Worm (Caenorhabditis elegans) whole organism, L2 larva: ENCODE results near the gene elmd-1.

Source experiments
- C34F6.9 ChIP-seq: fragments of 150-350 bp; optimal IDR thresholded peaks from 2 replicates; lab custom pipeline; 2014; ENCODE audit warnings: missing biosample characterization, missing genetic modification characterization
- F13H6.1 ChIP-seq: sonication (generic microtip); optimal IDR thresholded peaks from 2 replicates; lab custom pipeline; 2016; ENCODE audit warnings: missing genetic modification characterization, missing compliant biosample characterization
- R02D3.7 ChIP-seq: fragments of 150-350 bp; optimal IDR thresholded peaks from 2 replicates; lab custom pipeline; 2014; ENCODE audit warnings: missing biosample characterization, missing genetic modification characterization
- Y55F3AM.14 ChIP-seq: fragments of 200-800 bp; sonication (Bioruptor generic); optimal IDR thresholded peaks from 2 replicates; lab custom pipeline; 2018; ENCODE audit warnings: mild to moderate bottlenecking, missing genetic modification characterization, missing compliant biosample characterization
- ZK546.5 ChIP-seq: sonication (generic microtip); optimal IDR thresholded peaks from 2 replicates; lab custom pipeline; 2017; ENCODE audit warnings: missing biosample characterization, missing genetic modification characterization
- ama-1 ChIP-seq: fragments of 150-350 bp; optimal IDR thresholded peaks from 2 replicates; lab custom pipeline; 2018; ENCODE audit warnings: inconsistent platforms
- blmp-1 ChIP-seq: sonication (generic microtip); optimal IDR thresholded peaks from 2 replicates; lab custom pipeline; 2017; ENCODE audit warnings: missing genetic modification characterization, mild to moderate bottlenecking, missing compliant biosample characterization, antibody characterized with exemption, moderate library complexity; ENCODE audit not compliant: insufficient read depth
- ceh-16 ChIP-seq: fragments of 150-350 bp; optimal IDR thresholded peaks from 2 replicates; lab custom pipeline; 2014; ENCODE audit warnings: missing biosample characterization, missing genetic modification characterization
- ceh-82 ChIP-seq: fragments of 150-350 bp; optimal IDR thresholded peaks from 2 replicates; lab custom pipeline; 2014; ENCODE audit warnings: missing biosample characterization, missing genetic modification characterization
- crh-2 ChIP-seq: sonication (generic microtip); optimal IDR thresholded peaks from 2 replicates; lab custom pipeline; 2017; ENCODE audit warnings: missing biosample characterization, missing genetic modification characterization
- egl-27 ChIP-seq: sonication (generic microtip); optimal IDR thresholded peaks from 3 replicates; lab custom pipeline; 2017; ENCODE audit warnings: missing biosample characterization, missing genetic modification reagents, missing genetic modification characterization
- elt-1 ChIP-seq: fragments of 150-350 bp; optimal IDR thresholded peaks from 2 replicates; lab custom pipeline; 2014; ENCODE audit warnings: missing biosample characterization, missing genetic modification characterization
- elt-3 ChIP-seq: sonication (generic microtip); optimal IDR thresholded peaks from 2 replicates; lab custom pipeline; 2017; ENCODE audit warnings: missing biosample characterization, missing genetic modification characterization
- fos-1 ChIP-seq: fragments of 150-350 bp; optimal IDR thresholded peaks from 2 replicates; lab custom pipeline; 2014; ENCODE audit warnings: missing biosample characterization, missing genetic modification characterization
- gmeb-1 ChIP-seq: fragments of 150-350 bp; optimal IDR thresholded peaks from 2 replicates; lab custom pipeline; 2014; ENCODE audit warnings: missing biosample characterization, missing genetic modification characterization
- lin-11 ChIP-seq: fragments of 150-350 bp; sonication (generic microtip); optimal IDR thresholded peaks from 2 replicates; lab custom pipeline; 2014; ENCODE audit warnings: missing biosample characterization, missing genetic modification characterization, inconsistent platforms, mixed read lengths
- lin-13 ChIP-seq: fragments of 150-350 bp; optimal IDR thresholded peaks from 2 replicates; lab custom pipeline; 2014; ENCODE audit warnings: missing biosample characterization, missing genetic modification reagents, missing genetic modification characterization
- lin-39 ChIP-seq: fragments of 150-350 bp; optimal IDR thresholded peaks from 2 replicates; lab custom pipeline; 2014; ENCODE audit warnings: missing biosample characterization, missing genetic modification reagents, missing genetic modification characterization
- lsy-2 ChIP-seq, 2 experiments: fragments of 150-350 bp in 1 of 2; sonication (generic microtip) in 1 of 2; optimal IDR thresholded peaks; 2 replicates each; lab custom pipeline; 2014 to 2017; ENCODE audit warnings: missing biosample characterization in 2 of 2, missing genetic modification characterization in 2 of 2
- mab-5 ChIP-seq: fragments of 150-350 bp; optimal IDR thresholded peaks from 2 replicates; lab custom pipeline; 2014; ENCODE audit warnings: missing biosample characterization, missing genetic modification characterization
- mdl-1 ChIP-seq, 2 experiments: fragments of 150-350 bp in 1 of 2; sonication (generic microtip) in 1 of 2; optimal IDR thresholded peaks; 2 replicates each; lab custom pipeline; 2017; ENCODE audit warnings: missing biosample characterization in 2 of 2, missing genetic modification characterization in 2 of 2
- nhr-10 ChIP-seq: sonication (generic microtip); optimal IDR thresholded peaks from 2 replicates; lab custom pipeline; 2017; ENCODE audit warnings: missing biosample characterization, missing genetic modification characterization
- nhr-11 ChIP-seq: fragments of 150-350 bp; optimal IDR thresholded peaks from 2 replicates; lab custom pipeline; 2014; ENCODE audit warnings: missing biosample characterization, missing genetic modification characterization
- nhr-12 ChIP-seq: fragments of 150-350 bp; optimal IDR thresholded peaks from 2 replicates; lab custom pipeline; 2014; ENCODE audit warnings: missing biosample characterization, missing genetic modification characterization
- nhr-129 ChIP-seq: fragments of 150-350 bp; optimal IDR thresholded peaks from 2 replicates; lab custom pipeline; 2014; ENCODE audit warnings: missing biosample characterization, missing genetic modification characterization
- nhr-21 ChIP-seq: fragments of 150-350 bp; optimal IDR thresholded peaks from 2 replicates; lab custom pipeline; 2014; ENCODE audit warnings: missing biosample characterization, missing genetic modification characterization
- nhr-23 ChIP-seq: fragments of 150-350 bp; optimal IDR thresholded peaks from 2 replicates; lab custom pipeline; 2014; ENCODE audit warnings: missing biosample characterization, missing genetic modification reagents, missing genetic modification characterization
- nhr-237 ChIP-seq: fragments of 150-350 bp; optimal IDR thresholded peaks from 2 replicates; lab custom pipeline; 2014; ENCODE audit warnings: missing biosample characterization, missing genetic modification characterization
- nhr-25 ChIP-seq: fragments of 150-350 bp; sonication (generic microtip); optimal IDR thresholded peaks from 3 replicates; lab custom pipeline; 2014; ENCODE audit warnings: missing biosample characterization, missing genetic modification characterization
- nhr-6 ChIP-seq: fragments of 150-350 bp; optimal IDR thresholded peaks from 2 replicates; lab custom pipeline; 2014; ENCODE audit warnings: missing biosample characterization, missing genetic modification characterization
- nhr-77 ChIP-seq: fragments of 150-350 bp; optimal IDR thresholded peaks from 2 replicates; lab custom pipeline; 2014; ENCODE audit warnings: missing biosample characterization, missing genetic modification characterization
- sem-4 ChIP-seq: fragments of 150-350 bp; optimal IDR thresholded peaks from 2 replicates; lab custom pipeline; 2014; ENCODE audit warnings: missing biosample characterization, missing genetic modification reagents, missing genetic modification characterization
- sma-3 ChIP-seq: sonication (generic microtip); optimal IDR thresholded peaks from 2 replicates; lab custom pipeline; 2016; ENCODE audit warnings: missing genetic modification reagents, missing genetic modification characterization, missing compliant biosample characterization
- sma-9 ChIP-seq, 2 experiments: fragments of 150-350 bp in 1 of 2; sonication (generic microtip) in 1 of 2; optimal IDR thresholded peaks; 2 replicates each; lab custom pipeline; 2014 to 2016; ENCODE audit warnings: missing genetic modification characterization in 2 of 2, mild to moderate bottlenecking in 1 of 2, missing biosample characterization in 1 of 2, missing compliant biosample characterization in 1 of 2, missing genetic modification reagents in 1 of 2, moderate library complexity in 1 of 2
- snpc-4 ChIP-seq: fragments of 150-350 bp; optimal IDR thresholded peaks from 2 replicates; lab custom pipeline; 2014; ENCODE audit warnings: missing biosample characterization, missing genetic modification characterization
- unc-39 ChIP-seq: fragments of 150-350 bp; optimal IDR thresholded peaks from 2 replicates; lab custom pipeline; 2014; ENCODE audit warnings: missing biosample characterization, missing genetic modification characterization
- unc-55 ChIP-seq: fragments of 150-350 bp; sonication (generic microtip); optimal IDR thresholded peaks from 3 replicates; lab custom pipeline; 2014; ENCODE audit warnings: missing biosample characterization, missing genetic modification reagents, missing genetic modification characterization
- unc-62 ChIP-seq: fragments of 150-350 bp; optimal IDR thresholded peaks from 2 replicates; lab custom pipeline; 2014; ENCODE audit warnings: missing biosample characterization, missing genetic modification reagents, missing genetic modification characterization
- zag-1 ChIP-seq: fragments of 150-350 bp; optimal IDR thresholded peaks from 2 replicates; lab custom pipeline; 2014; ENCODE audit warnings: missing biosample characterization, missing genetic modification characterization
- ztf-1 ChIP-seq: fragments of 200-800 bp; sonication (Bioruptor generic); conservative IDR thresholded peaks from 2 replicates; pipeline ENCODE4 v1.3.6; 2022; ENCODE audit warnings: missing genetic modification characterization, missing compliant biosample characterization
- ztf-11 ChIP-seq: sonication (generic microtip); optimal IDR thresholded peaks from 2 replicates; lab custom pipeline; 2017; ENCODE audit warnings: missing biosample characterization, missing genetic modification characterization
- ztf-4 ChIP-seq: fragments of 150-350 bp; optimal IDR thresholded peaks from 2 replicates; lab custom pipeline; 2014; ENCODE audit warnings: missing biosample characterization, missing genetic modification characterization

The elmd-1 gene

ce11 chrIII:3435152-3435551 is 45.4 kb downstream of the elmd-1 start:
- TF ChIP-seq crh-2 (peak; percentile 28), fos-1 (tag; lab: Kevin White, UChicago) (peak; percentile 73), nhr-25 (tag; lab: Kevin White, UChicago) (peak; percentile 34), ZK546.5 (tag; lab: Kevin White, UChicago) (no peak), Y55F3AM.14 (GFP tag; lab: Kevin White, UChicago) (no peak), blmp-1 (tag; lab: Kevin White, UChicago) (no peak), sma-9 (GFP tag; optimal IDR thresholded peaks at IDR 0.05; lab: Kevin White, UChicago) (peak; percentile 82), sma-9 (tag; optimal IDR thresholded peaks at IDR 0.05; lab: Kevin White, UChicago) (no peak), gmeb-1 (tag; lab: Kevin White, UChicago) (peak; percentile 10), nhr-21 (tag; lab: Kevin White, UChicago) (peak; percentile 67), elt-1 (tag; lab: Kevin White, UChicago) (no peak), sem-4 (no peak), sma-3 (peak; percentile 41), egl-27 (tag; lab: Kevin White, UChicago) (peak; percentile 44)

- TF ChIP-seq ZK546.5 (tag; lab: Kevin White, UChicago) (no peak), mdl-1 (tag; optimal IDR thresholded peaks at IDR 0.05; lab: Kevin White, UChicago) (no peak), lin-11 (tag; lab: Kevin White, UChicago) (no peak), lsy-2 (tag; optimal IDR thresholded peaks at IDR 0.05; lab: Kevin White, UChicago) (peak in 1 of 2 experiments; percentile 40), snpc-4 (no peak), nhr-12 (tag; lab: Kevin White, UChicago) (no peak), ztf-1 (GFP tag; lab: Robert Waterston, UW) (no peak), ceh-16 (tag; lab: Kevin White, UChicago) (no peak), ztf-4 (no peak), F13H6.1 (tag; lab: Kevin White, UChicago) (no peak), R02D3.7 (tag; lab: Kevin White, UChicago) (no peak), nhr-10 (no peak), unc-39 (tag; lab: Kevin White, UChicago) (no peak), gmeb-1 (tag; lab: Kevin White, UChicago) (no peak), nhr-23 (tag; lab: Kevin White, UChicago) (no peak), sma-9 (GFP tag; optimal IDR thresholded peaks at IDR 0.05; lab: Kevin White, UChicago) (no peak), sma-9 (tag; optimal IDR thresholded peaks at IDR 0.05; lab: Kevin White, UChicago) (no peak), ceh-82 (no peak), ztf-11 (no peak), zag-1 (tag; lab: Kevin White, UChicago) (peak; percentile 77), blmp-1 (tag; lab: Kevin White, UChicago) (no peak), unc-55 (GFP tag; lab: Kevin White, UChicago) (peak; percentile 47), nhr-6 (tag; lab: Kevin White, UChicago) (no peak), nhr-237 (tag; lab: Kevin White, UChicago) (no peak), C34F6.9 (no peak), nhr-129 (no peak), lin-39 (tag; lab: Kevin White, UChicago) (no peak), nhr-11 (no peak), nhr-77 (tag; lab: Kevin White, UChicago) (no peak), crh-2 (peak; percentile 76), egl-27 (tag; lab: Kevin White, UChicago) (no peak), mab-5 (tag; lab: Kevin White, UChicago) (peak; percentile 49), unc-62 (GFP tag; lab: Kevin White, UChicago) (peak; percentile 18), lin-13 (GFP tag; lab: Kevin White, UChicago) (no peak), sem-4 (no peak), elt-3 (tag; lab: Kevin White, UChicago) (no peak), sma-3 (no peak), ama-1 (lab: Kevin White, UChicago) (no peak)
Measured at ce11 chrIII:3437139-3437538, 47.4 kb downstream of the elmd-1 start.
